Worm (Caenorhabditis elegans) whole organism, young adult: ENCODE measurements around the gene B0454.26.

Experiments used
- C17E4.6 ChIP-seq: fragments of 200-800 bp; sonication (Bioruptor generic); IDR thresholded peaks from 2 replicates; pipeline ENCODE4 v1.3.6; 2022; ENCODE audit warnings: missing genetic modification reagents, missing genetic modification characterization, missing compliant biosample characterization
- F49E8.2 ChIP-seq: sonication (generic microtip); optimal IDR thresholded peaks from 3 replicates; lab custom pipeline; 2017; ENCODE audit warnings: missing genetic modification characterization, mild to moderate bottlenecking, missing compliant biosample characterization, antibody characterized with exemption, moderate library complexity; ENCODE audit not compliant: insufficient read depth
- F52B5.7 ChIP-seq: sonication (generic microtip); optimal IDR thresholded peaks from 2 replicates; lab custom pipeline; 2016; ENCODE audit warnings: mild to moderate bottlenecking, missing genetic modification characterization, missing compliant biosample characterization
- atf-7 ChIP-seq: sonication (generic microtip); optimal IDR thresholded peaks from 2 replicates; lab custom pipeline; 2017; ENCODE audit warnings: mild to moderate bottlenecking, missing genetic modification characterization, missing compliant biosample characterization
- bed-1 ChIP-seq: fragments of 200-800 bp; sonication (Bioruptor generic); IDR thresholded peaks from 2 replicates; pipeline ENCODE4 v1.3.6; 2022; ENCODE audit warnings: missing genetic modification reagents, missing genetic modification characterization, missing compliant biosample characterization
- ceh-27 ChIP-seq: fragments of 200-800 bp; sonication (Bioruptor generic); optimal IDR thresholded peaks from 2 replicates; lab custom pipeline; 2018; ENCODE audit warnings: mild to moderate bottlenecking, missing genetic modification characterization, moderate library complexity, missing compliant biosample characterization
- lin-40 ChIP-seq: sonication (generic microtip); optimal IDR thresholded peaks from 2 replicates; lab custom pipeline; 2016; ENCODE audit warnings: missing genetic modification characterization, mild to moderate bottlenecking, missing compliant biosample characterization, missing genotype, missing genetic modification reagents
- unc-130 ChIP-seq: sonication (generic microtip); optimal IDR thresholded peaks from 2 replicates; lab custom pipeline; 2016; ENCODE audit warnings: missing genetic modification reagents, missing genetic modification characterization, missing compliant biosample characterization
- unc-62 ChIP-seq: fragments of 150-350 bp; optimal IDR thresholded peaks from 2 replicates; lab custom pipeline; 2014; ENCODE audit warnings: missing biosample characterization, missing genetic modification reagents, missing genetic modification characterization
- ztf-25 ChIP-seq: fragments of 200-800 bp; sonication (Bioruptor generic); IDR thresholded peaks from 2 replicates; pipeline ENCODE4 v1.3.6; 2022; ENCODE audit warnings: missing genetic modification reagents, missing genetic modification characterization, missing compliant biosample characterization

DNA sequence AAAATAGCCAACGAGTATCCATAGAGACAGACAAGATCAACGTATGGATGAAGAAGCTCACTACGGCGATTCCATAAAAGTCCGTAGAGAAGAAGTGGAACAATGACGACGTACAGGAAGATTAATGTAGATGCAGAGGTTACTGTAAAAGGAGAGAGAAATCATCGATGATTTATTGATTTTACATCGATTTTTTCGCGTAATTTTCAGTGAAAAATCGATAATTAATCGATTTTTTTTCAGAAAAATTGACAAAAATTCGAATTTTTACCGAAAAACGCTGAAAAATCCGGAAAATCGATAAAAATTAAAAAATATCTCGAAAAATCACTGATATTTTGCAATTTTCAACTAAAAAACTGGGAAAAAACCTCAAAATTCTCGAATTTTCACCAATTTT lies 28.0 kb upstream of the B0454.26 start:
- TF ChIP-seq unc-62 (GFP tag; lab: Kevin White, UChicago) (no peak), atf-7 (tag; lab: Kevin White, UChicago) (no peak), F49E8.2 (tag; lab: Kevin White, UChicago) (no peak), F52B5.7 (tag; lab: Kevin White, UChicago) (no peak), bed-1 (GFP tag; lab: Robert Waterston, UW) (no peak), C17E4.6 (no peak), lin-40 (tag; lab: Kevin White, UChicago) (no peak), unc-130 (no peak), ztf-25 (GFP tag; lab: Robert Waterston, UW) (no peak), ceh-27 (GFP tag; lab: Kevin White, UChicago) (no peak)
